Fruit fly (Drosophila melanogaster) whole organism, embryonic: Measurements from ENCODE around the gene Glut1.

Experiments used
- Ada2b ChIP-seq: fragments of 200-800 bp; sonication (Bioruptor generic); IDR thresholded peaks from 2 replicates; pipeline ENCODE4 v1.3.6; 2022; ENCODE audit warnings: missing biosample characterization, missing genetic modification characterization
- CG10959 ChIP-seq: fragments of 200-800 bp; sonication (Bioruptor generic); IDR thresholded peaks from 2 replicates; pipeline ENCODE4 v1.3.6; 2022; ENCODE audit warnings: missing biosample characterization, missing genetic modification characterization
- CG10979 ChIP-seq: fragments of 200-800 bp; sonication (Bioruptor generic); optimal IDR thresholded peaks from 2 replicates; lab custom pipeline; 2018; ENCODE audit warnings: missing biosample characterization, mild to moderate bottlenecking, missing genetic modification characterization, moderate library complexity
- CG11247 ChIP-seq: fragments of 200-800 bp; sonication (Bioruptor generic); IDR thresholded peaks from 2 replicates; pipeline ENCODE4 v1.3.6; 2022; ENCODE audit warnings: missing biosample characterization, missing genetic modification characterization
- CG12104 ChIP-seq: fragments of 200-800 bp; sonication (Bioruptor generic); optimal IDR thresholded peaks from 3 replicates; lab custom pipeline; 2016; ENCODE audit warnings: missing biosample characterization, missing genetic modification characterization
- CG13775 ChIP-seq: fragments of 200-800 bp; sonication (Bioruptor generic); optimal IDR thresholded peaks from 3 replicates; lab custom pipeline; 2017; ENCODE audit warnings: missing biosample characterization, mild to moderate bottlenecking, missing genetic modification characterization
- CG14014 ChIP-seq: fragments of 200-800 bp; sonication (Bioruptor generic); IDR thresholded peaks from 2 replicates; pipeline ENCODE4 v1.3.6; 2022; ENCODE audit warnings: missing biosample characterization, missing genetic modification characterization
- CG14710 ChIP-seq: fragments of 200-800 bp; sonication (Bioruptor generic); optimal IDR thresholded peaks from 3 replicates; lab custom pipeline; 2019; ENCODE audit warnings: missing biosample characterization, mild to moderate bottlenecking, missing genetic modification characterization, moderate library complexity
- CG14965 ChIP-seq: fragments of 200-800 bp; sonication (Bioruptor generic); optimal IDR thresholded peaks from 2 replicates; lab custom pipeline; 2016; ENCODE audit warnings: missing biosample characterization, missing genetic modification characterization, borderline replicate concordance
- CG15073 ChIP-seq: fragments of 200-800 bp; sonication (Bioruptor generic); optimal IDR thresholded peaks from 2 replicates; lab custom pipeline; 2016; ENCODE audit warnings: missing biosample characterization, missing genetic modification characterization
- CG1529 ChIP-seq: fragments of 200-800 bp; sonication (Bioruptor generic); optimal IDR thresholded peaks from 3 replicates; lab custom pipeline; 2018; ENCODE audit warnings: missing biosample characterization, missing genetic modification characterization
- CG15514 ChIP-seq: fragments of 200-800 bp; sonication (Bioruptor generic); optimal IDR thresholded peaks from 3 replicates; lab custom pipeline; 2017; ENCODE audit warnings: missing biosample characterization, missing genetic modification characterization, mild to moderate bottlenecking, moderate library complexity, missing genetic modification reagents
- CG17385 ChIP-seq: fragments of 200-800 bp; sonication (Bioruptor generic); optimal IDR thresholded peaks from 3 replicates; lab custom pipeline; 2018; ENCODE audit warnings: missing biosample characterization, mild to moderate bottlenecking, missing genetic modification characterization
- CG17568 ChIP-seq: fragments of 200-800 bp; sonication (Bioruptor generic); optimal IDR thresholded peaks from 2 replicates; lab custom pipeline; 2018; ENCODE audit warnings: missing biosample characterization, mild to moderate bottlenecking, missing genetic modification characterization, moderate library complexity
- CG17829 ChIP-seq: fragments of 200-800 bp; optimal IDR thresholded peaks from 2 replicates; lab custom pipeline; 2019; ENCODE audit warnings: missing biosample characterization, mild to moderate bottlenecking, missing genetic modification characterization, moderate library complexity
- CG2712 ChIP-seq: fragments of 200-800 bp; optimal IDR thresholded peaks from 3 replicates; lab custom pipeline; 2019; ENCODE audit warnings: missing biosample characterization, mild to moderate bottlenecking, missing genetic modification characterization, moderate library complexity
- CG42726 ChIP-seq: fragments of 200-800 bp; sonication (Bioruptor generic); IDR thresholded peaks from 2 replicates; pipeline ENCODE4 v1.3.6; 2022; ENCODE audit warnings: missing biosample characterization, missing genetic modification characterization; ENCODE audit not compliant: partially characterized antibody
- CG6272 ChIP-seq: fragments of 200-800 bp; sonication (Bioruptor generic); IDR thresholded peaks from 2 replicates; pipeline ENCODE4 v1.3.6; 2022; ENCODE audit warnings: missing biosample characterization, missing genetic modification characterization
- CG6689 ChIP-seq: fragments of 200-800 bp; sonication (Bioruptor generic); IDR thresholded peaks from 2 replicates; pipeline ENCODE4 v1.3.6; 2022; ENCODE audit warnings: missing biosample characterization, missing genetic modification characterization
- CG6765 ChIP-seq: fragments of 200-800 bp; sonication (Bioruptor generic); optimal IDR thresholded peaks from 3 replicates; lab custom pipeline; 2017; ENCODE audit warnings: missing biosample characterization, mild to moderate bottlenecking, missing genetic modification characterization
- CG7556 ChIP-seq: fragments of 200-800 bp; sonication (Bioruptor generic); optimal IDR thresholded peaks from 2 replicates; lab custom pipeline; 2017; ENCODE audit warnings: missing biosample characterization, mild to moderate bottlenecking, missing genetic modification characterization
- CG9932 ChIP-seq: fragments of 200-800 bp; sonication (Bioruptor generic); IDR thresholded peaks from 2 replicates; pipeline ENCODE4 v1.3.6; 2022; ENCODE audit warnings: missing biosample characterization, missing genetic modification characterization
- Dfd ChIP-seq, 2 experiments: fragments of >200 bp; optimal IDR thresholded peaks; 2 replicates each; lab custom pipeline; 2017; ENCODE audit warnings: missing biosample characterization in 2 of 2, missing genetic modification characterization in 2 of 2
- Ets65A ChIP-seq: fragments of 200-800 bp; sonication (Bioruptor generic); peaks from one replicate; lab custom pipeline; 2016; ENCODE audit warnings: missing biosample characterization, missing genetic modification characterization
- Hmr ChIP-seq: fragments of 200-800 bp; sonication (Bioruptor generic); optimal IDR thresholded peaks from 3 replicates; lab custom pipeline; 2017; ENCODE audit warnings: mild to moderate bottlenecking, missing biosample characterization, missing genetic modification reagents, missing genetic modification characterization
- Hmx ChIP-seq: fragments of 200-800 bp; sonication (Bioruptor generic); optimal IDR thresholded peaks from 2 replicates; lab custom pipeline; 2016; ENCODE audit warnings: missing biosample characterization, missing genetic modification characterization
- Hr3 ChIP-seq: fragments of 200-800 bp; sonication (Bioruptor generic); optimal IDR thresholded peaks from 3 replicates; lab custom pipeline; 2016; ENCODE audit warnings: missing biosample characterization, missing genetic modification characterization
- Lhr ChIP-seq: fragments of 200-800 bp; sonication (Bioruptor generic); optimal IDR thresholded peaks from 3 replicates; lab custom pipeline; 2017; ENCODE audit warnings: mild to moderate bottlenecking, missing biosample characterization, missing genetic modification reagents, missing genetic modification characterization
- MESR4 ChIP-seq: fragments of 200-800 bp; sonication (Bioruptor generic); optimal IDR thresholded peaks from 2 replicates; lab custom pipeline; 2018; ENCODE audit warnings: missing biosample characterization, mild to moderate bottlenecking, missing genetic modification characterization, moderate library complexity
- MTF-1 ChIP-seq: fragments of 200-800 bp; sonication (Bioruptor generic); optimal IDR thresholded peaks from 2 replicates; lab custom pipeline; 2018; ENCODE audit warnings: missing biosample characterization, mild to moderate bottlenecking, missing genetic modification characterization, borderline replicate concordance
- Mrtf ChIP-seq: fragments of 200-800 bp; sonication (Bioruptor generic); IDR thresholded peaks from 3 replicates; pipeline ENCODE4 v1.3.6; 2022; ENCODE audit warnings: missing biosample characterization, missing genetic modification characterization
- Nf-YB ChIP-seq: fragments of 200-800 bp; sonication (Bioruptor generic); optimal IDR thresholded peaks from 3 replicates; lab custom pipeline; 2019; ENCODE audit warnings: missing biosample characterization, mild to moderate bottlenecking, missing genetic modification characterization, moderate library complexity
- Oaz ChIP-seq: fragments of 200-800 bp; sonication (Bioruptor generic); IDR thresholded peaks from 2 replicates; pipeline ENCODE4 v1.3.6; 2022; ENCODE audit warnings: missing biosample characterization, missing genetic modification characterization
- PHDP ChIP-seq: fragments of 200-800 bp; sonication (Bioruptor generic); optimal IDR thresholded peaks from 3 replicates; lab custom pipeline; 2018; ENCODE audit warnings: missing biosample characterization, mild to moderate bottlenecking, missing genetic modification characterization, moderate library complexity
- Poxn ChIP-seq: fragments of 200-800 bp; sonication (Bioruptor generic); IDR thresholded peaks from 2 replicates; pipeline ENCODE4 v1.3.6; 2022; ENCODE audit warnings: missing biosample characterization, missing genetic modification characterization
- Spps ChIP-seq: fragments of 200-800 bp; sonication (Bioruptor generic); optimal IDR thresholded peaks from 2 replicates; lab custom pipeline; 2018; ENCODE audit warnings: missing biosample characterization, mild to moderate bottlenecking, missing genetic modification characterization
- az2 ChIP-seq: fragments of 200-800 bp; sonication (Bioruptor generic); optimal IDR thresholded peaks from 3 replicates; lab custom pipeline; 2016; ENCODE audit warnings: missing biosample characterization, missing genetic modification characterization
- bcd ChIP-seq: fragments of 200-800 bp; sonication (Bioruptor generic); optimal IDR thresholded peaks from 2 replicates; lab custom pipeline; 2017; ENCODE audit warnings: missing biosample characterization, mild to moderate bottlenecking, missing genetic modification characterization
- caup ChIP-seq: fragments of 200-800 bp; sonication (Bioruptor generic); optimal IDR thresholded peaks from 3 replicates; lab custom pipeline; 2017; ENCODE audit warnings: missing biosample characterization, mild to moderate bottlenecking, missing genetic modification characterization, moderate library complexity; ENCODE audit not compliant: severe bottlenecking
- eve ChIP-seq, 2 experiments: fragments of >200 bp; optimal IDR thresholded peaks; 2 replicates each; lab custom pipeline; 2017; ENCODE audit warnings: missing biosample characterization in 2 of 2, missing genetic modification characterization in 2 of 2
- gt ChIP-seq: fragments of 200-800 bp; sonication (Bioruptor generic); IDR thresholded peaks from 2 replicates; pipeline ENCODE4 v1.3.6; 2022; ENCODE audit warnings: missing biosample characterization, missing genetic modification characterization
- ranshi ChIP-seq: fragments of 200-800 bp; sonication (Bioruptor generic); IDR thresholded peaks from 2 replicates; pipeline ENCODE4 v1.3.6; 2022; ENCODE audit warnings: missing biosample characterization, missing genetic modification characterization
- ro ChIP-seq: fragments of 200-800 bp; sonication (Bioruptor generic); IDR thresholded peaks from 2 replicates; pipeline ENCODE4 v1.3.6; 2022; ENCODE audit warnings: missing biosample characterization, missing genetic modification characterization
- sisA ChIP-seq: fragments of 200-800 bp; sonication (Bioruptor generic); IDR thresholded peaks from 2 replicates; pipeline ENCODE4 v1.3.6; 2022; ENCODE audit warnings: missing biosample characterization, missing genetic modification characterization
- slou ChIP-seq: fragments of 200-800 bp; sonication (Bioruptor generic); optimal IDR thresholded peaks from 3 replicates; lab custom pipeline; 2016; ENCODE audit warnings: missing biosample characterization, missing genetic modification characterization
- tgo ChIP-seq: fragments of 200-800 bp; sonication (Bioruptor generic); IDR thresholded peaks from 3 replicates; pipeline ENCODE4 v1.3.6; 2022; ENCODE audit warnings: missing biosample characterization, missing genetic modification characterization
- trem ChIP-seq: fragments of 200-800 bp; optimal IDR thresholded peaks from 3 replicates; lab custom pipeline; 2019; ENCODE audit warnings: missing biosample characterization, mild to moderate bottlenecking, missing genetic modification characterization, moderate library complexity
- ttk ChIP-seq: fragments of 200-800 bp; sonication (Bioruptor generic); IDR thresholded peaks from 2 replicates; pipeline ENCODE4 v2.1.2; 2022; ENCODE audit warnings: missing biosample characterization, missing genetic modification characterization
- zen ChIP-seq: fragments of 200-800 bp; sonication (Bioruptor generic); optimal IDR thresholded peaks from 3 replicates; lab custom pipeline; 2018; ENCODE audit warnings: missing biosample characterization, mild to moderate bottlenecking, missing genetic modification characterization, moderate library complexity
- zen2 ChIP-seq: fragments of 200-800 bp; sonication (Bioruptor generic); IDR thresholded peaks from 3 replicates; pipeline ENCODE4 v1.3.6; 2022; ENCODE audit warnings: missing biosample characterization, missing genetic modification characterization; ENCODE audit not compliant: partially characterized antibody
- zfh2 ChIP-seq: fragments of 200-800 bp; sonication (Bioruptor generic); optimal IDR thresholded peaks from 2 replicates; lab custom pipeline; 2016; ENCODE audit warnings: missing biosample characterization, missing genetic modification characterization

The Glut1 gene

dm6 chr3L:917225-917624 is 3.4 kb downstream of the Glut1 start (continued):
- TF ChIP-seq slou (GFP tag; lab: Kevin White, UChicago) (no peak), Lhr (GFP tag; lab: Kevin White, UChicago) (no peak), CG11247 (GFP tag; lab: Robert Waterston, UW) (no peak), CG14014 (GFP tag; lab: Robert Waterston, UW) (0 out of 2 replicates have a peak, but pooled peaks have one; percentile 10), CG1529 (no peak), CG14710 (tag; lab: Kevin White, UChicago) (no peak), Ets65A (GFP tag; lab: Kevin White, UChicago) (no peak), Mrtf (no peak), Spps (tag; lab: Kevin White, UChicago) (no peak), Hmr (GFP tag; lab: Kevin White, UChicago) (peak; percentile 58), CG15514 (no peak), CG13775 (GFP tag; lab: Kevin White, UChicago) (no peak), zen2 (no peak), Nf-YB (no peak), trem (tag; lab: Kevin White, UChicago) (no peak), bcd (GFP tag; lab: Kevin White, UChicago) (peak; percentile 17), eve (GFP tag; optimal IDR thresholded peaks at IDR 0.05; lab: Kevin White, UChicago) (no peak), Hr3 (GFP tag; lab: Kevin White, UChicago) (no peak), CG2712 (peak; percentile 58), CG17568 (GFP tag; lab: Kevin White, UChicago) (no peak), ranshi (peak; percentile 47; the same call in 1 of the 2 replicates), Dfd (GFP tag; optimal IDR thresholded peaks at IDR 0.05; lab: Kevin White, UChicago) (no peak), CG42726 (no peak), CG15073 (GFP tag; lab: Kevin White, UChicago) (no peak), CG7556 (GFP tag; lab: Kevin White, UChicago) (peak; percentile 37), ro (GFP tag; lab: Robert Waterston, UW) (no peak), CG6765 (GFP tag; lab: Kevin White, UChicago) (no peak), zen (tag; lab: Kevin White, UChicago) (no peak), az2 (GFP tag; lab: Kevin White, UChicago) (no peak), tgo (GFP tag; lab: Robert Waterston, UW) (peak; percentile 54; the same call in 2 of the 3 replicates), PHDP (no peak), CG17829 (peak; percentile 35), CG6689 (GFP tag; lab: Robert Waterston, UW) (peak; percentile 58; the same call in 1 of the 2 replicates), CG10959 (no peak), CG17385 (GFP tag; lab: Kevin White, UChicago) (peak; percentile 32), MTF-1 (GFP tag; lab: Kevin White, UChicago) (no peak), zfh2 (GFP tag; lab: Kevin White, UChicago) (no peak), CG12104 (GFP tag; lab: Kevin White, UChicago) (no peak), Poxn (GFP tag; lab: Robert Waterston, UW) (no peak), CG14965 (GFP tag; lab: Kevin White, UChicago) (no peak), MESR4 (no peak), ttk (peak; percentile 59), caup (peak; percentile 53), CG10979 (tag; lab: Kevin White, UChicago) (no peak), CG6272 (GFP tag; lab: Robert Waterston, UW) (no peak), gt (GFP tag; lab: Robert Waterston, UW) (no peak), CG9932 (GFP tag; lab: Robert Waterston, UW) (peak; percentile 45; the same call in 1 of the 2 replicates), Oaz (GFP tag; lab: Robert Waterston, UW) (no peak), Hmx (GFP tag; lab: Kevin White, UChicago) (no peak), sisA (GFP tag; lab: Robert Waterston, UW) (peak; percentile 50; the same call in 1 of the 2 replicates), Ada2b (GFP tag; lab: Robert Waterston, UW) (0 out of 2 replicates have a peak, but pooled peaks have one; percentile 3)
